Worm (Caenorhabditis elegans): Measurements from ENCODE around the gene swsn-3.

The swsn-3 gene

ce11 chrIII:2769078-2769477 is 599 bp upstream of the swsn-3 start:
- TF ChIP-seq ref-1 (GFP tag; conservative IDR thresholded peaks at IDR 0.05) (no peak), klf-2 (GFP tag; conservative IDR thresholded peaks at IDR 0.05) (no peak), cog-1 (tag; optimal IDR thresholded peaks at IDR 0.05) (no peak), flt-1 (GFP tag; IDR thresholded peaks at IDR 0.05) (no peak), ztf-23 (GFP tag; IDR thresholded peaks at IDR 0.05) (no peak), tab-1 (GFP tag; IDR thresholded peaks at IDR 0.05) (no peak), T22C8.4 (GFP tag; IDR thresholded peaks at IDR 0.05) (no peak), ztf-29 (GFP tag; IDR thresholded peaks at IDR 0.05) (no peak), med-1 (GFP tag; optimal IDR thresholded peaks at IDR 0.05; ENCODE audit: insufficient read depth) (no peak)

DNA sequence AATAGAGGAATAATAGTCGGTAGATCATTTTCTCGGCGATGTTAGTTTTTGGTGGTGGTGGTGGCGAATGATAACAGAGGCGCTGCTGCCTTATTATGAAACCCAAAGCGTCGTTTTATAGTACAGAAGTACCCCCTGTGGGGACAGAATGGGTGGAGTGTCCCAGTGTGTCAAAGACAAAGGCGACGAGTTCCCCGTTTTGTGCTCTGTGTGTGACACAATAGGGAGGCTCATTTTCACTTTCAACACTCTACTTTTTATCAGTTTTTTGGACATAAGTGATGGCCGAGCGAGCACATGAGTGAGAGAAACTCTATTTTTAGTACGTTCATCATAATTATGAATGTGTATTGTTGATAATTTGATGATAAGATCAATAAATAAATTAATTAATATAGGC is 7.8 kb downstream of the swsn-3 start, which contains the start of gene pho-9:
Gene pho-9 (minus strand): TSS at position 91 of the 400 bp plus-strand sequence.
- TF ChIP-seq flt-1 (GFP tag; IDR thresholded peaks at IDR 0.05) (no peak), ztf-29 (GFP tag; IDR thresholded peaks at IDR 0.05) (no peak), ref-1 (GFP tag; conservative IDR thresholded peaks at IDR 0.05) (no peak), tab-1 (GFP tag; IDR thresholded peaks at IDR 0.05) (no peak)

DNA sequence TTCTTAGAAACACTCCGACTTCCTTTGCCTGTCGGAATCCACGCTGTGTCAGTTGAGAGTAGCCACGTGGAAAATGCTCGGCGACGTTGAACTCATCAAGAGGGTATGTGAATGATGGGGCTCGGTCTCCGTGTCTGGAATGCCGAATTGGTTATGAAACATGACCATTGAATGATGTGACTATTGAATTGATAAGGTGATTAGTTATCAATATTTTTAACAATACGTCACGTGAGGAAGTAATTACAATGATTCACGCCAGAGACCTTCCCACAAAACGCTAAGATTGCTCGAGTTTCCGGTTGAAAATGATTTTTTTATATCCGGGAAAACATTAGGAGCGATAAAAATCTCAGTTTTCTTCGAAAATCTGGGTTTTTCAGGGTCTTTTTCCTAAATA is 9.2 kb downstream of the swsn-3 start:
- no peak for TF ChIP-seq ztf-23 (GFP tag; IDR thresholded peaks at IDR 0.05)
- TF ChIP-seq ref-1 (GFP tag; conservative IDR thresholded peaks at IDR 0.05), result no peak
- TF ChIP-seq T22C8.4 (GFP tag; IDR thresholded peaks at IDR 0.05), result no peak
- no peak for TF ChIP-seq ztf-29 (GFP tag; IDR thresholded peaks at IDR 0.05)
- TF ChIP-seq med-1 (GFP tag; optimal IDR thresholded peaks at IDR 0.05; ENCODE audit: insufficient read depth), result no peak
- no peak for TF ChIP-seq tab-1 (GFP tag; IDR thresholded peaks at IDR 0.05)
- TF ChIP-seq klf-2 (GFP tag; conservative IDR thresholded peaks at IDR 0.05), result no peak
- TF ChIP-seq cog-1 (tag; optimal IDR thresholded peaks at IDR 0.05), result no peak
- no peak for TF ChIP-seq flt-1 (GFP tag; IDR thresholded peaks at IDR 0.05)

ce11 chrIII:2758092-2758491 is 10.4 kb downstream of the swsn-3 start:
- TF ChIP-seq cog-1 (tag; optimal IDR thresholded peaks at IDR 0.05) (no peak), klf-2 (GFP tag; conservative IDR thresholded peaks at IDR 0.05) (no peak), T22C8.4 (GFP tag; IDR thresholded peaks at IDR 0.05) (no peak), flt-1 (GFP tag; IDR thresholded peaks at IDR 0.05) (no peak), ztf-23 (GFP tag; IDR thresholded peaks at IDR 0.05) (no peak), ref-1 (GFP tag; conservative IDR thresholded peaks at IDR 0.05) (no peak), ztf-29 (GFP tag; IDR thresholded peaks at IDR 0.05) (no peak), med-1 (GFP tag; optimal IDR thresholded peaks at IDR 0.05; ENCODE audit: insufficient read depth) (no peak), tab-1 (GFP tag; IDR thresholded peaks at IDR 0.05) (no peak)

DNA sequence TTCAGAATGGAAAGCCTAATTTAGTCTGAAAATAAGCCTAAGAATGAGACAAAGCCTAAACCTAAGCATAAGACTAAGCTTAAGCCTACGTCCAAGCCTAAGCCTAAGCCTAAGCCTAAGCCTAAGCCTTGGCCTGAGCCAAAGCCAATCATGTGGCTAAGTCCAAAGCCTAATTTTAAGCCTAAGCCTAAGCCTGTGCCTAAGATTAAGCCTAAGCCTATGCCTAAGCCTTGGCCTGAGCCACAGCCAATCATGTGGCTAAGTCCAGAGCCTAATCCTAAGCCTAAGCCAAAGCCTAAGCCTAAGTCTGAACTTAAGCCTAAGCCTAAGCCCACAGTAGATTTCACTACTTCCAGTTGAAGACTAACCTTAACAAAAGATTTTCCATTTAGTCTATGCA is 11.0 kb downstream of the swsn-3 start:
- TF ChIP-seq flt-1 (GFP tag; IDR thresholded peaks at IDR 0.05), result no peak
- TF ChIP-seq ztf-29 (GFP tag; IDR thresholded peaks at IDR 0.05), result no peak
- TF ChIP-seq T22C8.4 (GFP tag; IDR thresholded peaks at IDR 0.05), result no peak
- TF ChIP-seq ztf-23 (GFP tag; IDR thresholded peaks at IDR 0.05), result no peak
- no peak for TF ChIP-seq tab-1 (GFP tag; IDR thresholded peaks at IDR 0.05)
- no peak for TF ChIP-seq ref-1 (GFP tag; conservative IDR thresholded peaks at IDR 0.05)
- no peak for TF ChIP-seq cog-1 (tag; optimal IDR thresholded peaks at IDR 0.05)
- TF ChIP-seq klf-2 (GFP tag; conservative IDR thresholded peaks at IDR 0.05), result no peak
- no peak for TF ChIP-seq med-1 (GFP tag; optimal IDR thresholded peaks at IDR 0.05; ENCODE audit: insufficient read depth)

DNA sequence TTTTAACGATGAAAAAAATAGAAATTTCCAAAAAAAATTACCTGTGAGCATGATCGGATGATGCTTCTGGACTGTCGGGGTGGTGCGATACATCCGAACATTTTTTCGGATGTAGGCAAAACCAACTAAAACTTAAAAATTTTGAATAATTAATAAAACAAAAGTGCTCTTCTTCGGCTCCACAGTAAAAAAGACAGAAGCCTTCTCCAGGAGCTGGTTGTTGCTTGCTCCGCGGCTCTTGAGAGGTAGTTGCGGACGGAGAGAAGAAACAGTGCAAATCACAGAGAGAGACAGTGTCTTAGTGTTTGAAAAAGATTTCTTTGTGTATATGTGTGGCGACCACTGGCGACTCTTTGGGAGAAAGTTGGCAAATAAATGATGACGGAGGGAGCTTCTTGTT is 12.2 kb downstream of the swsn-3 start, which contains the start of gene gldi-9:
Gene gldi-9 (minus strand): TSS at position 101 of the 400 bp plus-strand sequence.
- TF ChIP-seq med-1 (GFP tag; optimal IDR thresholded peaks at IDR 0.05; ENCODE audit: insufficient read depth), result no peak
- 0 out of 2 replicates have a peak, but pooled peaks have one; percentile 35 for TF ChIP-seq flt-1 (GFP tag; IDR thresholded peaks at IDR 0.05)

- TF ChIP-seq cog-1 (tag; optimal IDR thresholded peaks at IDR 0.05), result no peak
- no peak for TF ChIP-seq flt-1 (GFP tag; IDR thresholded peaks at IDR 0.05)
- TF ChIP-seq ztf-29 (GFP tag; IDR thresholded peaks at IDR 0.05), result no peak
Observed at ce11 chrIII:2746553-2746952, 21.9 kb downstream of the swsn-3 start, which contains the start of gene Y71H2AM.14. Gene Y71H2AM.14, minus strand, starts transcription at chrIII:2746653.

- no peak for TF ChIP-seq ref-1 (GFP tag; conservative IDR thresholded peaks at IDR 0.05)
- no peak for TF ChIP-seq klf-2 (GFP tag; conservative IDR thresholded peaks at IDR 0.05)
- TF ChIP-seq cog-1 (tag; optimal IDR thresholded peaks at IDR 0.05), result no peak
- TF ChIP-seq flt-1 (GFP tag; IDR thresholded peaks at IDR 0.05), result no peak
- TF ChIP-seq med-1 (GFP tag; optimal IDR thresholded peaks at IDR 0.05; ENCODE audit: insufficient read depth), result no peak
- no peak for TF ChIP-seq ztf-23 (GFP tag; IDR thresholded peaks at IDR 0.05)
- TF ChIP-seq tab-1 (GFP tag; IDR thresholded peaks at IDR 0.05), result no peak
- TF ChIP-seq T22C8.4 (GFP tag; IDR thresholded peaks at IDR 0.05), result no peak
- TF ChIP-seq ztf-29 (GFP tag; IDR thresholded peaks at IDR 0.05), result no peak
Observed at ce11 chrIII:2739469-2739868, 29.0 kb downstream of the swsn-3 start, which contains the start of gene cest-25. Gene cest-25, minus strand, starts transcription at chrIII:2739531.

DNA sequence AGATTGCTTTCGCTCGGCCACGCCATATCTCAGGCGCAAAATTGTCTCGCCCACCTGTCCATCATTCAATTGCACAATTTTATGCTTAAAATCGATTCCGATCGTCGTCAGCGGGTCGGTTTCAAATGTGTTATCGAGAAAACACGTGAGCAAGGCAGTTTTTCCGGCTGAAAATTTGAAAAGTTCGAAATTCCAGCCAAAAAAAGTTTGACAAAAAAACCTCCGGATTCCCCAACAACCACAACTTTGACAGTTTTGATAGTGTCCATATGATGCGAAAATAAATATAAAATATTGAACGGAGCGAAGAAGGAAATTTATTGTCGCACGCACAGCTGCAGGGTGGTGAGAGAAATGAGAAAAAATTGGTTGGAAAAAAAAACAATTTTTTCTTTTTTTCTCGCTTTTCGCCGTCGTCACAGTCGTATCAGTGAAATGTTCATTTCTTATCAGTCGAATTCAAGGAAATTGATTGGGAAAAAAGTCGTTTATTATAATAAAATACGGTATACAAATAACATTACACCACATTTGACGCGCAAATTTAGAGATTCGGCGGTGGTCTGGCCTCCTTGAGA is 34.8 kb downstream of the swsn-3 start, which contains the start of gene Y71H2AM.12:
Gene Y71H2AM.12 (minus strand): TSS at position 486 of the 578 bp plus-strand sequence.
- TF ChIP-seq tab-1 (GFP tag; IDR thresholded peaks at IDR 0.05) (no peak), T22C8.4 (GFP tag; IDR thresholded peaks at IDR 0.05) (no peak), med-1 (GFP tag; optimal IDR thresholded peaks at IDR 0.05; ENCODE audit: insufficient read depth) (no peak), ztf-23 (GFP tag; IDR thresholded peaks at IDR 0.05) (no peak), klf-2 (GFP tag; conservative IDR thresholded peaks at IDR 0.05) (no peak), flt-1 (GFP tag; IDR thresholded peaks at IDR 0.05) (no peak), ref-1 (GFP tag; conservative IDR thresholded peaks at IDR 0.05) (no peak), ztf-29 (GFP tag; IDR thresholded peaks at IDR 0.05) (no peak), cog-1 (tag; optimal IDR thresholded peaks at IDR 0.05) (no peak)

Data from whole organism, midembryonic.